Worm (Caenorhabditis elegans) whole organism, early embryonic: ENCODE results near the gene W09C2.7.

ENCODE experiments used
- B0310.2 ChIP-seq: sonication (generic microtip); optimal IDR thresholded peaks from 2 replicates; lab custom pipeline; 2016; ENCODE audit warnings: mild to moderate bottlenecking, missing genetic modification characterization, missing compliant biosample characterization
- F13C5.2 ChIP-seq: sonication (generic microtip); optimal IDR thresholded peaks from 2 replicates; lab custom pipeline; 2017; ENCODE audit warnings: mild to moderate bottlenecking, missing genetic modification characterization, inconsistent platforms, missing compliant biosample characterization
- aly-1 ChIP-seq: sonication (generic microtip); optimal IDR thresholded peaks from 2 replicates; lab custom pipeline; 2016; ENCODE audit warnings: missing genetic modification characterization, missing compliant biosample characterization
- ama-1 ChIP-seq: fragments of 150-350 bp; optimal IDR thresholded peaks from 2 replicates; lab custom pipeline; 2014
- ceh-13 ChIP-seq: fragments of 200-800 bp; sonication (Bioruptor generic); optimal IDR thresholded peaks from 2 replicates; lab custom pipeline; 2018; ENCODE audit warnings: mild to moderate bottlenecking, missing genetic modification characterization, missing compliant biosample characterization
- ceh-36 ChIP-seq: sonication (generic microtip); optimal IDR thresholded peaks from 2 replicates; lab custom pipeline; 2016; ENCODE audit warnings: missing genetic modification characterization, inconsistent platforms, missing compliant biosample characterization
- ets-7 ChIP-seq: sonication (generic microtip); optimal IDR thresholded peaks from 2 replicates; lab custom pipeline; 2016; ENCODE audit warnings: missing genotype, missing genetic modification characterization, missing compliant biosample characterization
- flt-1 ChIP-seq: fragments of 200-800 bp; sonication (Bioruptor generic); IDR thresholded peaks from 2 replicates; pipeline ENCODE4 v1.3.6; 2022; ENCODE audit warnings: missing genetic modification characterization, missing compliant biosample characterization
- hmbx-1 ChIP-seq: sonication (generic microtip); optimal IDR thresholded peaks from 2 replicates; lab custom pipeline; 2016; ENCODE audit warnings: mild to moderate bottlenecking, missing genetic modification characterization, missing compliant biosample characterization
- hmg-4 ChIP-seq: fragments of 200-800 bp; sonication (Bioruptor generic); optimal IDR thresholded peaks from 2 replicates; lab custom pipeline; 2018; ENCODE audit warnings: mild to moderate bottlenecking, missing genetic modification characterization, missing compliant biosample characterization
- hnd-1 ChIP-seq: sonication (generic microtip); optimal IDR thresholded peaks from 2 replicates; lab custom pipeline; 2016; ENCODE audit warnings: missing genetic modification characterization, missing compliant biosample characterization
- pes-1 ChIP-seq: fragments of 200-800 bp; sonication (Bioruptor generic); IDR thresholded peaks from 2 replicates; pipeline ENCODE4 v1.3.6; 2022; ENCODE audit warnings: missing genetic modification reagents, missing genetic modification characterization, missing compliant biosample characterization
- scrt-1 ChIP-seq: fragments of 200-800 bp; sonication (Bioruptor generic); IDR thresholded peaks from 2 replicates; pipeline ENCODE4 v1.3.6; 2022; ENCODE audit warnings: missing genetic modification characterization, missing compliant biosample characterization
- sea-1 ChIP-seq: fragments of 200-800 bp; sonication (Bioruptor generic); conservative IDR thresholded peaks from 2 replicates; pipeline ENCODE4 v1.3.6; 2022; ENCODE audit warnings: missing genetic modification characterization, missing compliant biosample characterization
- tbx-11 ChIP-seq: fragments of 200-800 bp; sonication (Bioruptor generic); IDR thresholded peaks from 2 replicates; pipeline ENCODE4 v1.3.6; 2022; ENCODE audit warnings: missing genetic modification characterization, missing compliant biosample characterization
- tbx-37 ChIP-seq: fragments of 200-800 bp; sonication (Bioruptor generic); conservative IDR thresholded peaks from 2 replicates; pipeline ENCODE4 v1.3.6; 2022; ENCODE audit warnings: missing genetic modification reagents, missing genetic modification characterization, missing compliant biosample characterization
- tra-4 ChIP-seq: sonication (generic microtip); optimal IDR thresholded peaks from 2 replicates; lab custom pipeline; 2017; ENCODE audit warnings: missing genetic modification characterization, missing compliant biosample characterization

The W09C2.7 gene

ce11 chrIV:9593456-9593855 lies 28.7 kb downstream of the W09C2.7 start, which contains the start of gene spp-18:
Gene spp-18 (plus strand): TSS chrIV:9593712.
- TF ChIP-seq F13C5.2 (tag; lab: Kevin White, UChicago) (no peak), hmg-4 (no peak), ets-7 (tag; lab: Kevin White, UChicago) (no peak)

DNA sequence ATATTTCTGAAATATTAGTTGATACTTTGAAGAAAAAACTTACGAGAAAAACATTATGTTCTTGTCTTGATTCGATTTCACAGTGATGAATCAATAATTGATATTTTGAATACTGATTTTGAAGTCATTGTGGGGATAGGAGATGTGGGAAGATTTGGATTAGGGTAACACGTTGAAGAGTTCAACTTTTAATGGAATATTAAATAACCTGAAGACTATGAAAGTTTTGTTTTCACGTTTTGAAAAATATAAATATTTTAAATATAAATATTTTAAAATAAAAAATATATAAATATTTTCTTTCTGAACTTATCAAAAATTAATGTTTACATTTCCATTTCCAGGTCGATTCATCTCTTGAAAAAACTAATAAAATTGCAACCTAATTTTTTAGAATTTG lies 29.8 kb downstream of the W09C2.7 start, which contains the start of gene pei-1:
Gene pei-1 (minus strand): TSS at position 101 of the 400 bp plus-strand sequence.
- TF ChIP-seq aly-1 (tag; lab: Kevin White, UChicago) = no peak
- no peak for TF ChIP-seq scrt-1 (GFP tag; lab: Robert Waterston, UW)
- TF ChIP-seq ets-7 (tag; lab: Kevin White, UChicago) = no peak
- no peak for TF ChIP-seq hmg-4
- TF ChIP-seq ama-1 = no peak
- TF ChIP-seq hnd-1 (tag; lab: Kevin White, UChicago) = no peak
- no peak for TF ChIP-seq tra-4
- TF ChIP-seq ceh-13 (GFP tag; lab: Kevin White, UChicago) = no peak
- TF ChIP-seq pes-1 (GFP tag; lab: Robert Waterston, UW) = no peak

- TF ChIP-seq ceh-36 (no peak), ceh-13 (GFP tag; lab: Kevin White, UChicago) (no peak), tbx-37 (GFP tag; lab: Robert Waterston, UW) (no peak), ets-7 (tag; lab: Kevin White, UChicago) (no peak), tra-4 (no peak), tbx-11 (GFP tag; lab: Robert Waterston, UW) (no peak), B0310.2 (tag; lab: Kevin White, UChicago) (no peak)
These were observed 33.3 kb downstream of the W09C2.7 start, which contains the start of gene trcs-1 for ce11 chrIV:9588784-9589457. Gene trcs-1 (minus strand): TSS chrIV:9588834.

DNA sequence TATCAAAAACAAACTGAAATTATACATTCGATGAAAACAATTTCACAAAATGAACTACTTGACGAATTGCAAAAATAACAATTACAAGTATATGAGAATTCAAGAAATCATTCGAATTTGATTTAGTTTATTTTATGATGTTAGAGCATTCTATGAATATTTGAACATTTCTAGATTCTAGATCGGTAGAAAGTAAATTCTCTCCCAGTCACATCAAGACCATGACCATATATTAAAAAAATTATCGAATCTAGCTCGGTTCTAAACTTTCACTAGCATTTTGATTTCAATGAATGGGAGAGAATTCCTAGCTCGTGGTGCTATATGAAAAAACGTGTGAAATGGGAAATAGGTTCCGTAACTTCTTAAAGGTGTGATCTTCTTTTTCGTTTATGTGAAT lies 37.8 kb downstream of the W09C2.7 start:
- TF ChIP-seq F13C5.2 (tag; lab: Kevin White, UChicago) (no peak), ets-7 (tag; lab: Kevin White, UChicago) (no peak), ceh-13 (GFP tag; lab: Kevin White, UChicago) (no peak), hmbx-1 (tag; lab: Kevin White, UChicago) (no peak), scrt-1 (GFP tag; lab: Robert Waterston, UW) (no peak), B0310.2 (tag; lab: Kevin White, UChicago) (no peak), ama-1 (no peak), ceh-36 (no peak), tbx-11 (GFP tag; lab: Robert Waterston, UW) (no peak), hnd-1 (tag; lab: Kevin White, UChicago) (no peak), pes-1 (GFP tag; lab: Robert Waterston, UW) (no peak), tra-4 (no peak), flt-1 (GFP tag; lab: Robert Waterston, UW) (no peak), tbx-37 (GFP tag; lab: Robert Waterston, UW) (no peak), sea-1 (GFP tag; lab: Robert Waterston, UW) (no peak), aly-1 (tag; lab: Kevin White, UChicago) (no peak), hmg-4 (no peak)

- TF ChIP-seq scrt-1 (GFP tag; lab: Robert Waterston, UW) (no peak), tra-4 (no peak)
These were observed 42.2 kb downstream of the W09C2.7 start, which contains the start of gene npr-2 for ce11 chrIV:9580021-9580420. Gene npr-2 (minus strand): TSS chrIV:9580121.
